Fruit fly (Drosophila melanogaster) whole organism, embryonic: ENCODE results near the gene CG6927.

ENCODE experiments used
- Adf1 ChIP-seq: fragments of 200-800 bp; sonication (Bioruptor generic); IDR thresholded peaks from 2 replicates; pipeline ENCODE4 v1.3.6; 2022; ENCODE audit warnings: missing biosample characterization, missing genetic modification characterization
- CG10147 ChIP-seq: fragments of 200-800 bp; sonication (Bioruptor generic); optimal IDR thresholded peaks from 2 replicates; lab custom pipeline; 2019; ENCODE audit warnings: missing biosample characterization, mild to moderate bottlenecking, missing genetic modification characterization, moderate library complexity
- CG10274 ChIP-seq: fragments of 200-800 bp; sonication (Bioruptor generic); optimal IDR thresholded peaks from 3 replicates; lab custom pipeline; 2017; ENCODE audit warnings: missing biosample characterization, mild to moderate bottlenecking, missing genetic modification characterization
- CG11695 ChIP-seq: fragments of 200-800 bp; sonication (Bioruptor generic); IDR thresholded peaks from 3 replicates; pipeline ENCODE4 v1.3.6; 2022; ENCODE audit warnings: missing biosample characterization, missing genetic modification characterization
- CG12659 ChIP-seq: fragments of 200-800 bp; sonication (Bioruptor generic); optimal IDR thresholded peaks from 3 replicates; lab custom pipeline; 2017; ENCODE audit warnings: mild to moderate bottlenecking, missing biosample characterization, missing genetic modification reagents, missing genetic modification characterization
- CG12744 ChIP-seq: fragments of 200-800 bp; sonication (Bioruptor generic); optimal IDR thresholded peaks from 2 replicates; lab custom pipeline; 2016; ENCODE audit warnings: missing biosample characterization, missing genetic modification characterization
- CG13296 ChIP-seq: fragments of 200-800 bp; sonication (Bioruptor generic); optimal IDR thresholded peaks from 3 replicates; lab custom pipeline; 2018; ENCODE audit warnings: missing biosample characterization, mild to moderate bottlenecking, missing genetic modification characterization
- CG17328 ChIP-seq: fragments of 200-800 bp; sonication (Bioruptor generic); IDR thresholded peaks from 2 replicates; pipeline ENCODE4 v1.3.6; 2022; ENCODE audit warnings: missing biosample characterization, missing genetic modification characterization
- CG2116 ChIP-seq: fragments of 200-800 bp; sonication (Bioruptor generic); optimal IDR thresholded peaks from 3 replicates; lab custom pipeline; 2018; ENCODE audit warnings: missing biosample characterization, mild to moderate bottlenecking, missing genetic modification characterization
- CG3281 ChIP-seq: fragments of 200-800 bp; sonication (Bioruptor generic); optimal IDR thresholded peaks from 3 replicates; lab custom pipeline; 2017; ENCODE audit warnings: missing biosample characterization, mild to moderate bottlenecking, missing genetic modification characterization
- CG42726 ChIP-seq: fragments of 200-800 bp; sonication (Bioruptor generic); IDR thresholded peaks from 2 replicates; pipeline ENCODE4 v1.3.6; 2022; ENCODE audit warnings: missing biosample characterization, missing genetic modification characterization; ENCODE audit not compliant: partially characterized antibody
- CG4328 ChIP-seq: fragments of 200-800 bp; sonication (Bioruptor generic); optimal IDR thresholded peaks from 3 replicates; lab custom pipeline; 2017; ENCODE audit warnings: missing biosample characterization, missing genetic modification reagents, missing genetic modification characterization
- CG6175 ChIP-seq: fragments of 200-800 bp; sonication (Bioruptor generic); IDR thresholded peaks from 3 replicates; pipeline ENCODE4 v1.3.6; 2022; ENCODE audit warnings: missing biosample characterization, missing genetic modification characterization
- CG6254 ChIP-seq: fragments of 200-800 bp; sonication (Bioruptor generic); optimal IDR thresholded peaks from 3 replicates; lab custom pipeline; 2017; ENCODE audit warnings: mild to moderate bottlenecking, missing biosample characterization, missing genetic modification reagents, missing genetic modification characterization
- CG8924 ChIP-seq: fragments of 200-800 bp; optimal IDR thresholded peaks from 3 replicates; lab custom pipeline; 2019; ENCODE audit warnings: missing biosample characterization, mild to moderate bottlenecking, missing genetic modification characterization, moderate library complexity
- CG8944 ChIP-seq: fragments of 200-800 bp; sonication (Bioruptor generic); optimal IDR thresholded peaks from 3 replicates; lab custom pipeline; 2016; ENCODE audit warnings: missing biosample characterization, missing genetic modification characterization
- CHES-1-like ChIP-seq: fragments of 200-800 bp; sonication (Bioruptor generic); optimal IDR thresholded peaks from 2 replicates; lab custom pipeline; 2016; ENCODE audit warnings: missing biosample characterization, missing genetic modification characterization
- Gsc ChIP-seq: fragments of 200-800 bp; sonication (Bioruptor generic); IDR thresholded peaks from 2 replicates; pipeline ENCODE4 v1.3.6; 2022; ENCODE audit warnings: missing biosample characterization, missing genetic modification characterization
- HHEX ChIP-seq: fragments of 200-800 bp; sonication (Bioruptor generic); optimal IDR thresholded peaks from 3 replicates; lab custom pipeline; 2017; ENCODE audit warnings: missing biosample characterization, mild to moderate bottlenecking, missing genetic modification characterization, missing genetic modification reagents
- HmgZ ChIP-seq: fragments of 200-800 bp; sonication (Bioruptor generic); optimal IDR thresholded peaks from 2 replicates; lab custom pipeline; 2018; ENCODE audit warnings: missing biosample characterization, mild to moderate bottlenecking, missing genetic modification characterization
- MTF-1 ChIP-seq: fragments of 200-800 bp; sonication (Bioruptor generic); optimal IDR thresholded peaks from 2 replicates; lab custom pipeline; 2018; ENCODE audit warnings: missing biosample characterization, mild to moderate bottlenecking, missing genetic modification characterization, borderline replicate concordance
- Meics ChIP-seq: fragments of 200-800 bp; sonication (Bioruptor generic); optimal IDR thresholded peaks from 2 replicates; lab custom pipeline; 2017; ENCODE audit warnings: missing biosample characterization, mild to moderate bottlenecking, missing genetic modification characterization
- Mrtf ChIP-seq: fragments of 200-800 bp; sonication (Bioruptor generic); IDR thresholded peaks from 3 replicates; pipeline ENCODE4 v1.3.6; 2022; ENCODE audit warnings: missing biosample characterization, missing genetic modification characterization
- Nf-YC ChIP-seq: fragments of 200-800 bp; optimal IDR thresholded peaks from 3 replicates; lab custom pipeline; 2019; ENCODE audit warnings: missing biosample characterization, mild to moderate bottlenecking, missing genetic modification characterization, moderate library complexity
- Ravus ChIP-seq: fragments of 200-800 bp; sonication (Bioruptor generic); IDR thresholded peaks from 2 replicates; pipeline ENCODE4 v1.3.6; 2022; ENCODE audit warnings: missing biosample characterization, missing genetic modification characterization
- Sry-β ChIP-seq: fragments of 200-800 bp; sonication (Bioruptor generic); optimal IDR thresholded peaks from 2 replicates; lab custom pipeline; 2018; ENCODE audit warnings: missing biosample characterization, mild to moderate bottlenecking, missing genetic modification characterization, moderate library complexity
- Vsx1 ChIP-seq: fragments of 200-800 bp; sonication (Bioruptor generic); optimal IDR thresholded peaks from 2 replicates; lab custom pipeline; 2017; ENCODE audit warnings: missing biosample characterization, mild to moderate bottlenecking, missing genetic modification characterization, missing genetic modification reagents
- abd-A ChIP-seq: fragments of 200-800 bp; sonication (Bioruptor generic); optimal IDR thresholded peaks from 3 replicates; lab custom pipeline; 2019; ENCODE audit warnings: missing biosample characterization, mild to moderate bottlenecking, missing genetic modification characterization, moderate library complexity
- cad ChIP-seq: fragments of >200 bp; optimal IDR thresholded peaks from 2 replicates; lab custom pipeline; 2017; ENCODE audit warnings: missing biosample characterization, missing genetic modification characterization
- crc ChIP-seq: fragments of 200-800 bp; sonication (Bioruptor generic); optimal IDR thresholded peaks from 2 replicates; lab custom pipeline; 2016; ENCODE audit warnings: missing biosample characterization, missing genetic modification characterization
- dm ChIP-seq: fragments of 200-800 bp; sonication (Bioruptor generic); optimal IDR thresholded peaks from 3 replicates; lab custom pipeline; 2016; ENCODE audit warnings: missing biosample characterization, missing genetic modification characterization
- eyg ChIP-seq: fragments of 200-800 bp; sonication (Bioruptor generic); optimal IDR thresholded peaks from 3 replicates; lab custom pipeline; 2016; ENCODE audit warnings: missing biosample characterization, missing genetic modification characterization
- gem ChIP-seq: fragments of 200-800 bp; sonication (Bioruptor generic); optimal IDR thresholded peaks from 2 replicates; lab custom pipeline; 2019; ENCODE audit warnings: missing biosample characterization, mild to moderate bottlenecking, missing genetic modification characterization, moderate library complexity
- gfzf ChIP-seq: fragments of 200-800 bp; sonication (Bioruptor generic); optimal IDR thresholded peaks from 2 replicates; lab custom pipeline; 2016; ENCODE audit warnings: missing biosample characterization, mild to moderate bottlenecking, missing genetic modification characterization, moderate library complexity
- gsb-n ChIP-seq: fragments of 200-800 bp; sonication (Bioruptor generic); optimal IDR thresholded peaks from 3 replicates; lab custom pipeline; 2018; ENCODE audit warnings: missing biosample characterization, mild to moderate bottlenecking, missing genetic modification characterization
- hbn ChIP-seq: fragments of 200-800 bp; sonication (Bioruptor generic); IDR thresholded peaks from 2 replicates; pipeline ENCODE4 v1.3.6; 2022; ENCODE audit warnings: missing biosample characterization, missing genetic modification characterization; ENCODE audit not compliant: partially characterized antibody
- hkb ChIP-seq, 2 experiments: fragments of 200-800 bp in 1 of 2; fragments of >200 bp in 1 of 2; sonication (Bioruptor generic) in 1 of 2; IDR thresholded peaks in 1 of 2; optimal IDR thresholded peaks in 1 of 2; 2 replicates each; pipeline versions ENCODE4 v1.3.6 to Lab custom; 2017 to 2022; ENCODE audit warnings: missing biosample characterization in 1 of 2, missing genetic modification characterization in 1 of 2
- ken ChIP-seq: fragments of 200-800 bp; sonication (Bioruptor generic); IDR thresholded peaks from 3 replicates; pipeline ENCODE4 v1.3.6; 2022; ENCODE audit warnings: missing biosample characterization, missing genetic modification characterization
- nom ChIP-seq: fragments of 200-800 bp; sonication (Bioruptor generic); optimal IDR thresholded peaks from 2 replicates; lab custom pipeline; 2017; ENCODE audit warnings: missing biosample characterization, missing genetic modification characterization, mild to moderate bottlenecking, moderate library complexity, missing genetic modification reagents
- onecut ChIP-seq: fragments of 200-800 bp; sonication (Bioruptor generic); IDR thresholded peaks from 2 replicates; pipeline ENCODE4 v1.3.6; 2022; ENCODE audit warnings: missing biosample characterization, missing genetic modification characterization
- peb ChIP-seq: fragments of 200-800 bp; sonication (Bioruptor generic); IDR thresholded peaks from 2 replicates; pipeline ENCODE4 v1.3.6; 2022; ENCODE audit warnings: missing biosample characterization, missing genetic modification characterization
- prd ChIP-seq, 3 experiments: fragments of >200 bp in 2 of 3; fragments of 200-800 bp in 1 of 3; sonication (Bioruptor generic) in 1 of 3; optimal IDR thresholded peaks in 2 of 3; IDR thresholded peaks in 1 of 3; 2 replicates in 2 of 3; 3 replicates in 1 of 3; pipeline versions ENCODE4 v1.3.6 to Lab custom; 2017 to 2022; ENCODE audit warnings: missing biosample characterization in 1 of 3, missing genetic modification characterization in 1 of 3
- run ChIP-seq: fragments of 200-800 bp; sonication (Bioruptor generic); optimal IDR thresholded peaks from 3 replicates; lab custom pipeline; 2018; ENCODE audit warnings: missing biosample characterization, mild to moderate bottlenecking, missing genetic modification characterization
- sens ChIP-seq: fragments of 200-800 bp; sonication (Bioruptor generic); peaks from one replicate; lab custom pipeline; 2016; ENCODE audit warnings: missing biosample characterization, missing genetic modification characterization
- sens-2 ChIP-seq: fragments of 200-800 bp; sonication (Bioruptor generic); IDR thresholded peaks from 2 replicates; pipeline ENCODE4 v1.3.6; 2022; ENCODE audit warnings: missing biosample characterization, missing genetic modification characterization
- slbo ChIP-seq: fragments of 200-800 bp; sonication (Bioruptor generic); IDR thresholded peaks from 2 replicates; pipeline ENCODE4 v1.3.6; 2022; ENCODE audit warnings: missing biosample characterization, missing genetic modification characterization
- sug ChIP-seq: fragments of 200-800 bp; optimal IDR thresholded peaks from 2 replicates; lab custom pipeline; 2019; ENCODE audit warnings: missing biosample characterization, mild to moderate bottlenecking, missing genetic modification characterization, moderate library complexity
- tap ChIP-seq: fragments of 200-800 bp; optimal IDR thresholded peaks from 3 replicates; lab custom pipeline; 2019; ENCODE audit warnings: missing biosample characterization, mild to moderate bottlenecking, missing genetic modification characterization, moderate library complexity
- zen2 ChIP-seq: fragments of 200-800 bp; sonication (Bioruptor generic); IDR thresholded peaks from 3 replicates; pipeline ENCODE4 v1.3.6; 2022; ENCODE audit warnings: missing biosample characterization, missing genetic modification characterization; ENCODE audit not compliant: partially characterized antibody
- zfh1 ChIP-seq: fragments of 200-800 bp; sonication (Bioruptor generic); IDR thresholded peaks from 3 replicates; pipeline ENCODE4 v1.3.6; 2022; ENCODE audit warnings: missing biosample characterization, missing genetic modification characterization

Gene CG6927

DNA sequence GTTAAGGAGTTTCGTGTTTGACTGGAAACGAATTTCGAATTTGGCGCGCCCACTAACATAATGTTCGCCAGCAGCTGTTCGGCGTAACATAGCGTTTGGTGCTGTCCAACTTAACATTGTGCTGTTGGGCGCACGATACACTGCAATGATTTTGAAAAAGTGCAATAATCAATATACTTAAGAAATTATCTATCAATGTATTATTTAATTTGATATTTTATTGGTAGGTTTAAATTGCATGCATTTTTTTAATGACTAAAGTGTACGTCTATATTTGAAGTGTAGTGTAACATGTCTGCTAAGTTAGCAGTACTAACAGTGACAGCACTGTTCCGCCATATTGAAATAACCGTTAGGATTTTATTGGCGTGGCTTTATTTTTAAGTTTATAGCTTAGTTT is at the start of gene CG6927 (continued):
- TF ChIP-seq CG13296 (peak; percentile 30), abd-A (tag; lab: Kevin White, UChicago) (no peak), HHEX (GFP tag; lab: Kevin White, UChicago) (peak; percentile 43), Vsx1 (GFP tag; lab: Kevin White, UChicago) (no peak), sug (tag; lab: Kevin White, UChicago) (peak; percentile 78), CG42726 (GFP tag; lab: Robert Waterston, UW) (no peak), Ravus (GFP tag; lab: Robert Waterston, UW) (peak; percentile 71), zfh1 (GFP tag; lab: Robert Waterston, UW) (peak; percentile 91), CG17328 (peak; percentile 93), CG3281 (GFP tag; lab: Kevin White, UChicago) (peak; percentile 35), dm (GFP tag; lab: Kevin White, UChicago) (no peak), Nf-YC (no peak), hkb (optimal IDR thresholded peaks at IDR 0.05; lab: Kevin White, UChicago) (no peak), hkb (GFP tag; IDR thresholded peaks at IDR 0.05; lab: Robert Waterston, UW) (peak; percentile 86), gem (tag; lab: Kevin White, UChicago) (peak; percentile 86), hbn (GFP tag; lab: Robert Waterston, UW) (no peak), sens (GFP tag; lab: Kevin White, UChicago) (peak; percentile 94), ken (GFP tag; lab: Robert Waterston, UW) (peak; percentile 86), CG10274 (GFP tag; lab: Kevin White, UChicago) (no peak), Mrtf (peak; percentile 70), cad (GFP tag; lab: Kevin White, UChicago) (no peak), crc (GFP tag; lab: Kevin White, UChicago) (peak; percentile 35), peb (GFP tag; lab: Robert Waterston, UW) (peak; percentile 85), CG6254 (no peak), Sry-β (GFP tag; lab: Kevin White, UChicago) (peak; percentile 55), gsb-n (tag; lab: Kevin White, UChicago) (peak; percentile 64), HmgZ (tag; lab: Kevin White, UChicago) (peak; percentile 19), CG11695 (GFP tag; lab: Robert Waterston, UW) (peak; percentile 87), CG8944 (no peak), CG2116 (GFP tag; lab: Kevin White, UChicago) (peak; percentile 22), CG8924 (tag; lab: Kevin White, UChicago) (peak; percentile 54), MTF-1 (GFP tag; lab: Kevin White, UChicago) (no peak), sens-2 (GFP tag; lab: Robert Waterston, UW) (peak; percentile 78; the same call in 1 of the 2 replicates), eyg (GFP tag; lab: Kevin White, UChicago) (no peak), slbo (GFP tag; lab: Robert Waterston, UW) (peak; percentile 94), Meics (GFP tag; lab: Kevin White, UChicago) (peak; percentile 61), zen2 (GFP tag; lab: Robert Waterston, UW) (no peak), tap (tag; lab: Kevin White, UChicago) (peak; percentile 39), Adf1 (GFP tag; lab: Robert Waterston, UW) (peak; percentile 57), prd (optimal IDR thresholded peaks at IDR 0.05; lab: Kevin White, UChicago) (no peak), prd (GFP tag; IDR thresholded peaks at IDR 0.05; lab: Robert Waterston, UW) (peak; percentile 94), nom (GFP tag; lab: Kevin White, UChicago) (no peak), CG4328 (no peak), Gsc (GFP tag; lab: Robert Waterston, UW) (peak; percentile 68), gfzf (GFP tag; lab: Kevin White, UChicago) (no peak), run (no peak), CG12659 (peak; percentile 61), onecut (peak; percentile 65), CG10147 (GFP tag; lab: Kevin White, UChicago) (peak; percentile 29), CHES-1-like (no peak), CG6175 (GFP tag; lab: Robert Waterston, UW) (peak; percentile 65; the same call in 1 of the 3 replicates), CG12744 (GFP tag; lab: Kevin White, UChicago) (no peak)
